Worm (Caenorhabditis elegans): ENCODE data around the gene frk-1.

The frk-1 gene

ce11 chrIV:10062728-10063127 lies 19.7 kb downstream of the frk-1 start, which contains the start of gene ipla-7 (continued):
- TF ChIP-seq tbx-2 (tag; optimal IDR thresholded peaks at IDR 0.05) (peak; percentile 7), unc-98 (GFP tag; IDR thresholded peaks at IDR 0.05) (no peak), nhr-47 (tag; optimal IDR thresholded peaks at IDR 0.05) (peak; percentile 15), fkh-8 (tag; optimal IDR thresholded peaks at IDR 0.05) (peak; percentile 56), mef-2 (tag; optimal IDR thresholded peaks at IDR 0.05) (no peak), ceh-88 (GFP tag; IDR thresholded peaks at IDR 0.05) (no peak), dpl-1 (GFP tag; optimal IDR thresholded peaks at IDR 0.05) (peak in 1 of 3 experiments; percentile 20), nhr-71 (tag; optimal IDR thresholded peaks at IDR 0.05) (peak; percentile 51), blmp-1 (tag; optimal IDR thresholded peaks at IDR 0.05) (no peak), ceh-90 (tag; optimal IDR thresholded peaks at IDR 0.05) (no peak), unc-86 (tag; optimal IDR thresholded peaks at IDR 0.05) (peak; percentile 15), skn-1 (tag; optimal IDR thresholded peaks at IDR 0.05) (no peak), mdl-1 (tag; optimal IDR thresholded peaks at IDR 0.05) (no peak), irx-1 (tag; optimal IDR thresholded peaks at IDR 0.05) (no peak), lin-15B (tag; optimal IDR thresholded peaks at IDR 0.05) (no peak), lsy-2 (tag; optimal IDR thresholded peaks at IDR 0.05) (peak in 1 of 2 experiments; percentile 28), nhr-84 (tag; optimal IDR thresholded peaks at IDR 0.05) (no peak), Y116A8C.19 (tag; optimal IDR thresholded peaks at IDR 0.05; ENCODE audit: borderline replicate concordance) (no peak), efl-1 (optimal IDR thresholded peaks at IDR 0.05) (peak in 1 of 2 experiments; percentile 5), efl-1 (GFP tag; optimal IDR thresholded peaks at IDR 0.05 in 1 of 2) (peak in 1 of 2 experiments; percentile 82)

ce11 chrIV:10063941-10064340 lies 21.0 kb downstream of the frk-1 start:
- no peak for TF ChIP-seq efl-1 (optimal IDR thresholded peaks at IDR 0.05)
- peak in 1 of 2 experiments; percentile 68 for TF ChIP-seq efl-1 (GFP tag; optimal IDR thresholded peaks at IDR 0.05 in 1 of 2)
- no peak for TF ChIP-seq egl-27 (tag; optimal IDR thresholded peaks at IDR 0.05)
- no peak for TF ChIP-seq zip-4 (GFP tag; optimal IDR thresholded peaks at IDR 0.05)
- TF ChIP-seq unc-98 (GFP tag; IDR thresholded peaks at IDR 0.05) = no peak
- no peak for TF ChIP-seq hlh-17 (GFP tag; optimal IDR thresholded peaks at IDR 0.05; ENCODE audit: borderline replicate concordance)
- TF ChIP-seq ceh-8 (GFP tag; optimal IDR thresholded peaks at IDR 0.05) = no peak
- TF ChIP-seq fkh-10 (GFP tag; optimal IDR thresholded peaks at IDR 0.05) = no peak
- TF ChIP-seq ama-1 (optimal IDR thresholded peaks at IDR 0.05) = no peak
- no peak for TF ChIP-seq tbx-2 (tag; optimal IDR thresholded peaks at IDR 0.05)
- no peak for TF ChIP-seq hpl-2 (GFP tag; optimal IDR thresholded peaks at IDR 0.05)
- no peak for TF ChIP-seq alr-1 (tag; optimal IDR thresholded peaks at IDR 0.05; ENCODE audit: borderline replicate concordance)
- TF ChIP-seq dsc-1 (tag; optimal IDR thresholded peaks at IDR 0.05) = peak; percentile 82
- TF ChIP-seq isw-1 (GFP tag; IDR thresholded peaks at IDR 0.05) = no peak
- TF ChIP-seq rnt-1 (tag; optimal IDR thresholded peaks at IDR 0.05) = no peak

- TF ChIP-seq hlh-4 (tag; optimal IDR thresholded peaks at IDR 0.05) (no peak), irx-1 (tag; optimal IDR thresholded peaks at IDR 0.05) (no peak), lin-14 (GFP tag; optimal IDR thresholded peaks at IDR 0.05) (peak; percentile 52), lin-39 (tag; optimal IDR thresholded peaks at IDR 0.05) (peak; percentile 62), alr-1 (tag; optimal IDR thresholded peaks at IDR 0.05; ENCODE audit: borderline replicate concordance) (no peak), fos-1 (tag; optimal IDR thresholded peaks at IDR 0.05) (no peak)
Measured at ce11 chrIV:10065159-10065558, 22.2 kb downstream of the frk-1 start.

ce11 chrIV:10066456-10066855 lies 23.5 kb downstream of the frk-1 start:
- TF ChIP-seq elt-3 (tag; optimal IDR thresholded peaks at IDR 0.05) (no peak), elt-2 (tag; optimal IDR thresholded peaks at IDR 0.05) (peak; percentile 22)
